Fruit fly (Drosophila melanogaster): Measurements from ENCODE around the gene Ent2.
A peak's percentile ranks its signal among the peaks of the same experiment; 100 is the strongest.

Gene Ent2

DNA sequence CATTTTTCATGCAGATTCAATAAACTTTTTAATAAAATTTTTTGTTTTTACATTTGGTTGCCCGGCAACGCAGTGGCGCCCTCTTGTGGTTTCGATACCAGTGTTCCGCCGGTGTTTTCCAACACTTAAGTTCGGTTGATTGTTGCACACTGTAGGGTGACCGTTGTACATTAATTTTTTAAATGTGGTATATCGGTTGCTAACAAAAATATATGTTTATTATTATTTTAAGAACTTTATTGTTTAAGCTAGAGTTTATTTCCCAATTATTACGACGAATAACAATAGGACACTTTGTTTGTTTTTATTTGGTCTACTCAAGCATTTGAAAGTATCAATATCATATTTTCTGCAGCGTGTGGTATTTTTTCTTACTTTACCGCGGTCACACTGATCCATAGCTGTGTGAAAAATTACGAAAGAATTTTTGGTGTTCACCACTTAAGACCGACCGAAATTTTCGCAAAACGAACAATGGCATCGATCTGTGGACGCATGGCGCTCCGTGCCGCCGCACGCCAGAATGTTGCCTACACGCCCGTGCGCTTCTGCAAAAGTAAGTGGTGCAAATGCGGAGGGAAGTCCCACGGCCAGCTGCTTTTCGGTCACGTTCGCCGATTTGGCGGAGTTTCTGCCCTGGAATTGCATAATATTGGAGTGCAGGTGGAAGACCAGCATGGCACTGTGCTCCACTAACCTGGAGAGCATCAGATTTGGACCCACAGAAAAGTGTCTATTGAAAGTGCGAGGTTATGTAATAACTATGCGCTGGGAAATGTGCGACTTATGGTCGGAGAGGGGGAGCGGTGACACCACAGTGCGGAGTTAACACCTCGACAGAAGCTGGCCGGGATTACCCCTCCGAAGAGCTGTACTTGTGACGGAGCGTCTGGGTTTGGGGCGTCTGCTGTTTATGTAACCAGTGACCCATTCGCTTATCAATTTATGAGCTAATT lies 4.4 kb upstream of the Ent2 start, which contains the start of the genes IFT52 and COX5B (continued):
- TF ChIP-seq CG9727 (GFP tag; optimal IDR thresholded peaks at IDR 0.05) (peak; percentile 37), CG10321 (GFP tag; IDR thresholded peaks at IDR 0.05) (no peak), ara (GFP tag; IDR thresholded peaks at IDR 0.05) (peak; percentile 46; the same call in 1 of the 2 replicates), CG8290 (GFP tag; optimal IDR thresholded peaks at IDR 0.05) (peak; percentile 84), CG8290 (tag; optimal IDR thresholded peaks at IDR 0.05) (peak; percentile 16 to 61), HLH4C (GFP tag; IDR thresholded peaks at IDR 0.05; ENCODE audit: partially characterized antibody) (no peak; the same call in 2 of the 3 replicates), az2 (GFP tag; optimal IDR thresholded peaks at IDR 0.05) (peak; percentile 48), CG10366 (GFP tag; IDR thresholded peaks at IDR 0.05) (peak; percentile 62), h (optimal IDR thresholded peaks at IDR 0.05) (no peak), run (tag; optimal IDR thresholded peaks at IDR 0.05) (no peak), CG10543 (GFP tag; optimal IDR thresholded peaks at IDR 0.05) (no peak), hth (optimal IDR thresholded peaks at IDR 0.05) (no peak), CG6175 (GFP tag; IDR thresholded peaks at IDR 0.05) (peak; percentile 42; the same call in 1 of the 3 replicates), CG2129 (GFP tag; IDR thresholded peaks at IDR 0.05; ENCODE audit: partially characterized antibody) (no peak), dmrt99B (tag; optimal IDR thresholded peaks at IDR 0.05) (peak; percentile 23), D19B (GFP tag; optimal IDR thresholded peaks at IDR 0.05) (peak; percentile 29), Blimp-1 (GFP tag; optimal IDR thresholded peaks at IDR 0.05) (peak; percentile 41), CG12299 (tag; optimal IDR thresholded peaks at IDR 0.05) (peak; percentile 26), CG1792 (GFP tag; optimal IDR thresholded peaks at IDR 0.05) (peak; percentile 38), Med (GFP tag) (peak; percentile 97), tin (GFP tag; optimal IDR thresholded peaks at IDR 0.05) (peak; percentile 84), CG31441 (GFP tag; IDR thresholded peaks at IDR 0.05) (peak; percentile 61), Doc3 (GFP tag; IDR thresholded peaks at IDR 0.05; ENCODE audit: partially characterized antibody) (peak; percentile 49; the same call in 1 of the 3 replicates), ftz-f1 (GFP tag; optimal IDR thresholded peaks at IDR 0.05) (peak; percentile 63), insv (GFP tag; optimal IDR thresholded peaks at IDR 0.05) (peak in 1 of 2 experiments; percentile 40), sim (GFP tag; IDR thresholded peaks at IDR 0.05) (no peak), danr (GFP tag; IDR thresholded peaks at IDR 0.05) (no peak; the same call in 1 of the 2 replicates), amos (GFP tag; IDR thresholded peaks at IDR 0.05; ENCODE audit: partially characterized antibody) (peak; percentile 60), chinmo (GFP tag; IDR thresholded peaks at IDR 0.05; ENCODE audit: partially characterized antibody) (0 out of 4 replicates have a peak, but pooled peaks have one; percentile 30), unpg (GFP tag; optimal IDR thresholded peaks at IDR 0.05) (peak; percentile 38), CG7839 (tag; optimal IDR thresholded peaks at IDR 0.05) (peak; percentile 61), CG2199 (GFP tag; IDR thresholded peaks at IDR 0.05) (0 out of 3 replicates have a peak, but pooled peaks have one; percentile 15), CG6791 (GFP tag; IDR thresholded peaks at IDR 0.05; ENCODE audit: partially characterized antibody) (peak; percentile 60; the same call in 2 of the 3 replicates), org-1 (GFP tag; optimal IDR thresholded peaks at IDR 0.05) (no peak), Spps (tag; optimal IDR thresholded peaks at IDR 0.05) (no peak), Dek (tag; optimal IDR thresholded peaks at IDR 0.05) (peak; percentile 2), ranshi (GFP tag; IDR thresholded peaks at IDR 0.05) (peak; percentile 93), Aef1 (GFP tag; IDR thresholded peaks at IDR 0.05) (peak; percentile 53; the same call in 2 of the 3 replicates), CG2202 (tag; optimal IDR thresholded peaks at IDR 0.05) (no peak), Oli (tag; optimal IDR thresholded peaks at IDR 0.05) (no peak), dan (GFP tag; IDR thresholded peaks at IDR 0.05) (no peak), disco-r (GFP tag; optimal IDR thresholded peaks at IDR 0.05) (no peak), HLH3B (GFP tag; IDR thresholded peaks at IDR 0.05) (0 out of 2 replicates have a peak, but pooled peaks have one; percentile 22), Xrp1 (GFP tag; IDR thresholded peaks at IDR 0.05) (peak; percentile 48; the same call in 1 of the 2 replicates), lab (GFP tag; optimal IDR thresholded peaks at IDR 0.05) (peak; percentile 73), CG17612 (GFP tag; IDR thresholded peaks at IDR 0.05) (0 out of 2 replicates have a peak, but pooled peaks have one; percentile 37), E2f2 (GFP tag; IDR thresholded peaks at IDR 0.05) (peak; percentile 90), Hmr (GFP tag; optimal IDR thresholded peaks at IDR 0.05) (peak; percentile 38)

Measured in whole organism, embryonic.